Worm (Caenorhabditis elegans): ENCODE measurements around the gene grl-22.

DNA sequence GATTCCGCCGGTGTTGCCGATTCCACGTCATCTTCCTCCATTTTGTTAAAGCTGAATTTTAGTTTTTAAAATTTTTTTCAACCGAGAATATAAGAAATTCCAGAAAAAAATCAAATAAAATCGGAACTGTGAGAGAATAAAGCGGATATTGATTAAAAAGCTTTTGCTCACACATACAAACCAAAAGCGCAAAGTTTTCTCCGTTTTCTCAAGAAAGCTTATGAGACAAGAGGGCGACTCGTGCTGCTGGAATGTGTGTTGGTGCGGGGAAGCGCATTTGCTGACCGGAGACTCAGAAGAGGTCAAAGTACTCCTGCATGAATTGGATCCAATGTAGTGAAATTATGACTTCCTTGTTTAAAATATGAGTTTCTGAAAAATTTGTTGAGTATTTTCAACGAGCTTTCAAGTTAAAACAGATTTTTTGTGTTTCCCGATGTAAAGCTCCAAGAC lies 33.9 kb downstream of the grl-22 start, which contains the start of gene paqr-2:
- TF ChIP-seq him-1 (tag; optimal IDR thresholded peaks at IDR 0.05) (no peak), W03F9.2 (tag; optimal IDR thresholded peaks at IDR 0.05) (no peak), dao-5 (tag; optimal IDR thresholded peaks at IDR 0.05) (no peak)
